Fruit fly (Drosophila melanogaster) whole organism, adult: ENCODE measurements around the gene CG34107.
A peak's percentile ranks its signal among the peaks of the same experiment; 100 is the strongest.

ENCODE experiments used
- CG11617 ChIP-seq: fragments of 200-800 bp; sonication (Bioruptor generic); optimal IDR thresholded peaks from 2 replicates; lab custom pipeline; 2017; ENCODE audit warnings: mild to moderate bottlenecking, missing biosample characterization, missing genetic modification reagents, missing genetic modification characterization
- CG12768 ChIP-seq: fragments of 200-800 bp; sonication (Bioruptor generic); optimal IDR thresholded peaks from 2 replicates; lab custom pipeline; 2017; ENCODE audit warnings: missing biosample characterization, missing genetic modification characterization, mild to moderate bottlenecking, moderate library complexity, missing genetic modification reagents
- CG14711 ChIP-seq: fragments of 200-800 bp; sonication (Bioruptor generic); optimal IDR thresholded peaks from 2 replicates; lab custom pipeline; 2018; ENCODE audit warnings: missing biosample characterization, mild to moderate bottlenecking, missing genetic modification characterization, moderate library complexity
- CG1620 ChIP-seq: fragments of 200-800 bp; sonication (Bioruptor generic); optimal IDR thresholded peaks from 2 replicates; lab custom pipeline; 2016; ENCODE audit warnings: missing biosample characterization, missing genetic modification characterization
- CG33017 ChIP-seq: fragments of 200-800 bp; sonication (Bioruptor generic); optimal IDR thresholded peaks from 2 replicates; lab custom pipeline; 2018; ENCODE audit warnings: missing biosample characterization, mild to moderate bottlenecking, missing genetic modification characterization, moderate library complexity
- CG5204 ChIP-seq: fragments of 200-800 bp; sonication (Bioruptor generic); optimal IDR thresholded peaks from 2 replicates; lab custom pipeline; 2016; ENCODE audit warnings: missing biosample characterization, missing genetic modification characterization
- CG7045 ChIP-seq: fragments of 200-800 bp; sonication (Bioruptor generic); optimal IDR thresholded peaks from 2 replicates; lab custom pipeline; 2017; ENCODE audit warnings: missing biosample characterization, mild to moderate bottlenecking, missing genetic modification characterization
- CG7101 ChIP-seq: fragments of 200-800 bp; sonication (Bioruptor generic); optimal IDR thresholded peaks from 2 replicates; lab custom pipeline; 2018; ENCODE audit warnings: missing biosample characterization, mild to moderate bottlenecking, missing genetic modification characterization, moderate library complexity
- Clk ChIP-seq: fragments of 200-800 bp; sonication (Bioruptor generic); optimal IDR thresholded peaks from 2 replicates; lab custom pipeline; 2017; ENCODE audit warnings: missing biosample characterization, missing genetic modification characterization
- Crg-1 ChIP-seq: fragments of 200-800 bp; sonication (Bioruptor generic); optimal IDR thresholded peaks from 2 replicates; lab custom pipeline; 2016; ENCODE audit warnings: missing biosample characterization, missing genetic modification characterization
- Hr96 ChIP-seq: fragments of 200-800 bp; sonication (Bioruptor generic); optimal IDR thresholded peaks from 2 replicates; lab custom pipeline; 2016; ENCODE audit warnings: missing biosample characterization, missing genetic modification characterization
- Mnt ChIP-seq: fragments of 200-800 bp; sonication (Bioruptor generic); optimal IDR thresholded peaks from 2 replicates; lab custom pipeline; 2016; ENCODE audit warnings: missing biosample characterization, mild to moderate bottlenecking, missing genetic modification characterization
- bab1 ChIP-seq: fragments of 200-800 bp; sonication (Bioruptor generic); optimal IDR thresholded peaks from 3 replicates; lab custom pipeline; 2019; ENCODE audit warnings: missing biosample characterization, mild to moderate bottlenecking, missing genetic modification characterization, moderate library complexity
- cic ChIP-seq: fragments of 200-800 bp; sonication (Bioruptor generic); optimal IDR thresholded peaks from 2 replicates; lab custom pipeline; 2017; ENCODE audit warnings: missing biosample characterization, mild to moderate bottlenecking, missing genetic modification characterization, moderate library complexity
- cnc ChIP-seq, 2 experiments: fragments of >200 bp; optimal IDR thresholded peaks; 2 replicates each; lab custom pipeline; 2017
- kay ChIP-seq: fragments of 200-800 bp; sonication (Bioruptor generic); peaks from one replicate; lab custom pipeline; 2016; ENCODE audit warnings: missing biosample characterization, missing genetic modification characterization, borderline replicate concordance
- ovo ChIP-seq: fragments of 200-800 bp; sonication (Bioruptor generic); optimal IDR thresholded peaks from 2 replicates; lab custom pipeline; 2016; ENCODE audit warnings: missing biosample characterization, missing genetic modification characterization
- pad ChIP-seq: fragments of 200-800 bp; sonication (Bioruptor generic); optimal IDR thresholded peaks from 3 replicates; lab custom pipeline; 2017; ENCODE audit warnings: missing biosample characterization, missing genetic modification characterization, mild to moderate bottlenecking, moderate library complexity, missing genetic modification reagents
- tj ChIP-seq: fragments of 200-800 bp; sonication (Bioruptor generic); optimal IDR thresholded peaks from 3 replicates; lab custom pipeline; 2017; ENCODE audit warnings: missing biosample characterization, mild to moderate bottlenecking, missing genetic modification characterization, moderate library complexity
- toe ChIP-seq: fragments of 200-800 bp; sonication (Bioruptor generic); optimal IDR thresholded peaks from 2 replicates; lab custom pipeline; 2016; ENCODE audit warnings: missing biosample characterization, missing genetic modification characterization

Gene CG34107

dm6 chr3R:10264601-10265421, 40.1 kb downstream of the CG34107 start:
- no peak for TF ChIP-seq cnc (optimal IDR thresholded peaks at IDR 0.05; lab: Kevin White, UChicago)
- TF ChIP-seq ovo (GFP tag; lab: Kevin White, UChicago): no peak
- no peak for TF ChIP-seq CG11617
- TF ChIP-seq toe (GFP tag; lab: Kevin White, UChicago): no peak
- TF ChIP-seq Crg-1 (GFP tag; lab: Kevin White, UChicago): no peak
- no peak for TF ChIP-seq cic (GFP tag; lab: Kevin White, UChicago)
- TF ChIP-seq CG33017 (tag; lab: Kevin White, UChicago): no peak
- no peak for TF ChIP-seq tj
- TF ChIP-seq Hr96 (GFP tag; lab: Kevin White, UChicago): no peak
- no peak for TF ChIP-seq CG14711 (tag; lab: Kevin White, UChicago)
- no peak for TF ChIP-seq pad (GFP tag; lab: Kevin White, UChicago)
- TF ChIP-seq Clk (GFP tag; lab: Kevin White, UChicago): no peak
- no peak for TF ChIP-seq CG7101 (tag; lab: Kevin White, UChicago)
- no peak for TF ChIP-seq CG12768
- no peak for TF ChIP-seq bab1
- no peak for TF ChIP-seq kay (GFP tag; lab: Kevin White, UChicago)
- no peak for TF ChIP-seq Mnt (GFP tag; lab: Kevin White, UChicago)
- TF ChIP-seq CG1620 (GFP tag; lab: Kevin White, UChicago): no peak

DNA sequence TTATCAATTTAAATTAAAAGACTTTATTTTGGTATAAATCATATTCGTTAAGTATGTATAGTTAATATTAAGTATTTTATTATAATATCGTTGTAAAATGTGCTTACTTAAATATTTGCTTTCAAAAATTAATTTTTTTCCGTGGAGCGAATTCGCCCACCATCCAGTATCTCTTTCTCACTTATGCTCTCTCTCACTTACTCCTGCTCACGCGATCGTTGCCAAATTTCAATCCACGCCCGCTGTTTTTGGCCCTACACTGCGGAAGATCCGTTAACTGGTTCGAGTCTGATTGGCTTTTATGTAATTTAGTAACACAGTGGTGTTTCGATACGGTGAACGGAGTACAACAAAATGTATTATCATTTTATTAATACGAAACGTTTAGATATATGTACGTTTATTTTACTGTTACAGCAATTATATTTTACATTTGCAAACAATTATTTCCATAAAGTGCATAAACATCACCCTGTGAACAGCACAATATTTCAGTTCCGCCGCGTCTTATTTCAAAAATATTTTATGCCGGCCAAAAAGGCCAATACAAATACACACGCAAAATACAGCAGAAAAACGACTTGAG, 40.9 kb downstream of the CG34107 start:
- TF ChIP-seq cic (GFP tag; lab: Kevin White, UChicago): no peak
- peak; percentile 14 for TF ChIP-seq bab1
- no peak for TF ChIP-seq Clk (GFP tag; lab: Kevin White, UChicago)
- peak; percentile 38 for TF ChIP-seq kay (GFP tag; lab: Kevin White, UChicago)
- peak; percentile 41 for TF ChIP-seq CG14711 (tag; lab: Kevin White, UChicago)
- peak; percentile 20 for TF ChIP-seq CG7101 (tag; lab: Kevin White, UChicago)
- TF ChIP-seq Mnt (GFP tag; lab: Kevin White, UChicago): no peak
- TF ChIP-seq tj: peak; percentile 71

dm6 chr3R:10266624-10267492, 42.1 kb downstream of the CG34107 start:
- TF ChIP-seq kay (GFP tag; lab: Kevin White, UChicago): no peak
- no peak for TF ChIP-seq CG14711 (tag; lab: Kevin White, UChicago)
- peak; percentile 21 for TF ChIP-seq CG7045
- TF ChIP-seq tj: peak; percentile 55

- TF ChIP-seq pad (GFP tag; lab: Kevin White, UChicago): peak; percentile 69
- peak; percentile 82 for TF ChIP-seq CG14711 (tag; lab: Kevin White, UChicago)
- TF ChIP-seq CG33017 (tag; lab: Kevin White, UChicago): peak; percentile 89
- peak; percentile 96 for TF ChIP-seq CG11617
- peak; percentile 80 for TF ChIP-seq CG1620 (GFP tag; lab: Kevin White, UChicago)
- peak; percentile 94 for TF ChIP-seq bab1
- TF ChIP-seq Crg-1 (GFP tag; lab: Kevin White, UChicago): peak; percentile 72
- peak; percentile 41 for TF ChIP-seq Mnt (GFP tag; lab: Kevin White, UChicago)
- peak; percentile 91 for TF ChIP-seq CG7101 (tag; lab: Kevin White, UChicago)
- peak; percentile 83 for TF ChIP-seq CG7045
- TF ChIP-seq CG12768: peak; percentile 90
- TF ChIP-seq Clk (GFP tag; lab: Kevin White, UChicago): peak; percentile 70
- peak; percentile 37 for TF ChIP-seq cic (GFP tag; lab: Kevin White, UChicago)
- TF ChIP-seq toe (GFP tag; lab: Kevin White, UChicago): peak; percentile 83
- peak; percentile 83 for TF ChIP-seq Hr96 (GFP tag; lab: Kevin White, UChicago)
- TF ChIP-seq cnc (optimal IDR thresholded peaks at IDR 0.05; lab: Kevin White, UChicago): no peak
- TF ChIP-seq tj: peak; percentile 64
- peak; percentile 86 for TF ChIP-seq CG5204 (GFP tag; lab: Kevin White, UChicago)
- TF ChIP-seq kay (GFP tag; lab: Kevin White, UChicago): peak; percentile 59
- peak; percentile 66 for TF ChIP-seq ovo (GFP tag; lab: Kevin White, UChicago)
Observed at dm6 chr3R:10268101-10268864, 43.6 kb downstream of the CG34107 start.

- TF ChIP-seq Hr96 (GFP tag; lab: Kevin White, UChicago): peak; percentile 44
- peak; percentile 37 for TF ChIP-seq bab1
- TF ChIP-seq CG5204 (GFP tag; lab: Kevin White, UChicago): peak; percentile 44
- TF ChIP-seq cic (GFP tag; lab: Kevin White, UChicago): no peak
- no peak for TF ChIP-seq Crg-1 (GFP tag; lab: Kevin White, UChicago)
- peak; percentile 77 for TF ChIP-seq CG7101 (tag; lab: Kevin White, UChicago)
- TF ChIP-seq cnc (optimal IDR thresholded peaks at IDR 0.05; lab: Kevin White, UChicago): no peak
- peak; percentile 55 for TF ChIP-seq CG12768
- no peak for TF ChIP-seq CG11617
- peak; percentile 35 for TF ChIP-seq toe (GFP tag; lab: Kevin White, UChicago)
- TF ChIP-seq Mnt (GFP tag; lab: Kevin White, UChicago): peak; percentile 13
- TF ChIP-seq pad (GFP tag; lab: Kevin White, UChicago): no peak
- no peak for TF ChIP-seq CG1620 (GFP tag; lab: Kevin White, UChicago)
- TF ChIP-seq tj: peak; percentile 5
- peak; percentile 68 for TF ChIP-seq kay (GFP tag; lab: Kevin White, UChicago)
- no peak for TF ChIP-seq ovo (GFP tag; lab: Kevin White, UChicago)
- peak; percentile 6 for TF ChIP-seq CG33017 (tag; lab: Kevin White, UChicago)
- TF ChIP-seq Clk (GFP tag; lab: Kevin White, UChicago): peak; percentile 62
- peak; percentile 46 for TF ChIP-seq CG7045
- peak; percentile 72 for TF ChIP-seq CG14711 (tag; lab: Kevin White, UChicago)
Observed at dm6 chr3R:10268865-10269442, 44.2 kb downstream of the CG34107 start.
